Worm (Caenorhabditis elegans): ENCODE results near the gene F19B10.5.

DNA sequence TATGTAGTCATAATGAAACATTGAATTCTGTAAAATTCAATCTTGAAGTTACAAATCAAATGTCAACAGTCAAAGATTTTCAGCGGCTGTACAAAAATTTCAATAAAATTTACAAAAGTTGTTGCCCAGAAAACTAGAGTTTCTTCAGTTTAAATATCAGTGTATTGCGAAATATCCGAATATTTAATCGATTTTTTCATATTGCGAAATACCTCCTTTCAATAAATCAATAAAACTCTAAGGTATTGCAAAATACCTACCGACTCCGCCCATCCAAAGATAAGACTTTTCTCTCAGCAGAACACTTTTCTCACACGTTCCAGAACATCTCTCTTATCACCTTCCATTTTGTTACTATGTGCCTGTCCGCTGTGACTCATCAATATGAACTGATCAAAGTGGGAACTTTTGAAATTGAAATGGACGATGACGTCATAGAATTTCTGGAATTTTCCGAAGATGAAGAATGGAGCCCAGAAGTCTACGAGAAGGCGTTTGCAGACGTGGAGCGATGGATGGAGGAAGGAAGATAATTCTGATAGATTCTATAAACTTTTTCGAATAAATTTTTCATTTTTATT, 29.1 kb downstream of the F19B10.5 start:
- TF ChIP-seq him-1 (tag; optimal IDR thresholded peaks at IDR 0.05) (no peak), W03F9.2 (tag; optimal IDR thresholded peaks at IDR 0.05) (no peak), dao-5 (tag; optimal IDR thresholded peaks at IDR 0.05) (no peak)

All from whole organism, L4/young adult.